Worm (Caenorhabditis elegans): ENCODE measurements around the gene snt-2.

snt-2 gene

ce11 chrIII:835713-836278 is 42.3 kb upstream of the snt-2 start:
- TF ChIP-seq nhr-25 (tag; optimal IDR thresholded peaks at IDR 0.05) (peak; percentile 62), nhr-76 (tag; optimal IDR thresholded peaks at IDR 0.05) (peak; percentile 47), nfya-1 (tag; optimal IDR thresholded peaks at IDR 0.05; ENCODE audit: insufficient read depth) (peak; percentile 38), ztf-4 (tag; optimal IDR thresholded peaks at IDR 0.05) (peak; percentile 84), nhr-11 (tag; optimal IDR thresholded peaks at IDR 0.05) (no peak), unc-39 (tag; optimal IDR thresholded peaks at IDR 0.05) (peak; percentile 43), daf-12 (tag; optimal IDR thresholded peaks at IDR 0.05) (no peak), ZK546.5 (tag; optimal IDR thresholded peaks at IDR 0.05) (peak; percentile 45), nhr-12 (tag; optimal IDR thresholded peaks at IDR 0.05) (no peak), egl-5 (tag; optimal IDR thresholded peaks at IDR 0.05) (no peak), mdl-1 (tag; optimal IDR thresholded peaks at IDR 0.05) (peak; percentile 7), skn-1 (tag; optimal IDR thresholded peaks at IDR 0.05) (peak; percentile 47), eor-1 (tag; optimal IDR thresholded peaks at IDR 0.05) (no peak), tbx-2 (tag; optimal IDR thresholded peaks at IDR 0.05) (peak; percentile 70), ceh-9 (tag; optimal IDR thresholded peaks at IDR 0.05) (no peak), unc-62 (GFP tag; optimal IDR thresholded peaks at IDR 0.05) (peak; percentile 31), sea-2 (GFP tag; optimal IDR thresholded peaks at IDR 0.05) (no peak), lin-39 (tag; optimal IDR thresholded peaks at IDR 0.05) (peak; percentile 20), lsy-12 (tag; optimal IDR thresholded peaks at IDR 0.05) (peak; percentile 97), ceh-82 (tag; optimal IDR thresholded peaks at IDR 0.05) (peak; percentile 7), pha-4 (tag; optimal IDR thresholded peaks at IDR 0.05) (peak; percentile 47), ztf-11 (tag; optimal IDR thresholded peaks at IDR 0.05) (no peak), aly-2 (tag; optimal IDR thresholded peaks at IDR 0.05) (peak; percentile 85), jun-1 (tag; optimal IDR thresholded peaks at IDR 0.05) (peak; percentile 61), nhr-67 (tag; optimal IDR thresholded peaks at IDR 0.05) (no peak), zag-1 (tag; optimal IDR thresholded peaks at IDR 0.05) (peak; percentile 42), ceh-16 (tag; optimal IDR thresholded peaks at IDR 0.05) (no peak), lin-15B (tag; optimal IDR thresholded peaks at IDR 0.05) (no peak), R02D3.7 (tag; optimal IDR thresholded peaks at IDR 0.05) (peak; percentile 26), mml-1 (tag; optimal IDR thresholded peaks at IDR 0.05) (no peak), nhr-237 (tag; optimal IDR thresholded peaks at IDR 0.05) (no peak), pqm-1 (tag; optimal IDR thresholded peaks at IDR 0.05) (no peak), ceh-28 (tag; optimal IDR thresholded peaks at IDR 0.05) (peak; percentile 71), fos-1 (tag; optimal IDR thresholded peaks at IDR 0.05) (peak; percentile 84), nhr-43 (tag; optimal IDR thresholded peaks at IDR 0.05; ENCODE audit: poor library complexity, severe bottlenecking) (peak; percentile 92), nhr-28 (tag; optimal IDR thresholded peaks at IDR 0.05) (no peak), snpc-4 (tag; optimal IDR thresholded peaks at IDR 0.05) (no peak), nhr-23 (tag; optimal IDR thresholded peaks at IDR 0.05) (no peak), elt-2 (tag; optimal IDR thresholded peaks at IDR 0.05) (peak; percentile 61), elt-3 (tag; optimal IDR thresholded peaks at IDR 0.05) (peak in 2 of 3 experiments; percentile 32 to 38), nhr-77 (tag; optimal IDR thresholded peaks at IDR 0.05) (peak; percentile 64), ama-1 (optimal IDR thresholded peaks at IDR 0.05) (peak; percentile 98), hmg-11 (tag; optimal IDR thresholded peaks at IDR 0.05) (peak; percentile 42), egl-27 (tag; optimal IDR thresholded peaks at IDR 0.05) (no peak), elt-1 (tag; optimal IDR thresholded peaks at IDR 0.05) (peak; percentile 61), fkh-10 (GFP tag; optimal IDR thresholded peaks at IDR 0.05) (no peak)

ce11 chrIII:835208-835607 is 41.7 kb upstream of the snt-2 start:
- TF ChIP-seq nhr-25 (tag; optimal IDR thresholded peaks at IDR 0.05) (peak; percentile 30), daf-12 (tag; optimal IDR thresholded peaks at IDR 0.05) (no peak), ama-1 (optimal IDR thresholded peaks at IDR 0.05) (peak; percentile 60), eor-1 (tag; optimal IDR thresholded peaks at IDR 0.05) (no peak), nhr-43 (tag; optimal IDR thresholded peaks at IDR 0.05; ENCODE audit: poor library complexity, severe bottlenecking) (peak; percentile 45)
